Worm (Caenorhabditis elegans) whole organism, L4/young adult: ENCODE measurements around the gene F52G3.1.

Source experiments
- W03F9.2 ChIP-seq: fragments of 150-350 bp; optimal IDR thresholded peaks from 2 replicates; lab custom pipeline; 2014; ENCODE audit warnings: missing biosample characterization, missing genetic modification characterization
- dao-5 ChIP-seq: sonication (generic microtip); optimal IDR thresholded peaks from 2 replicates; lab custom pipeline; 2016; ENCODE audit warnings: missing genotype, missing genetic modification characterization, moderate library complexity, missing compliant biosample characterization
- him-1 ChIP-seq: sonication (generic microtip); optimal IDR thresholded peaks from 2 replicates; lab custom pipeline; 2016; ENCODE audit warnings: missing genotype, missing genetic modification reagents, missing genetic modification characterization, missing compliant biosample characterization

DNA sequence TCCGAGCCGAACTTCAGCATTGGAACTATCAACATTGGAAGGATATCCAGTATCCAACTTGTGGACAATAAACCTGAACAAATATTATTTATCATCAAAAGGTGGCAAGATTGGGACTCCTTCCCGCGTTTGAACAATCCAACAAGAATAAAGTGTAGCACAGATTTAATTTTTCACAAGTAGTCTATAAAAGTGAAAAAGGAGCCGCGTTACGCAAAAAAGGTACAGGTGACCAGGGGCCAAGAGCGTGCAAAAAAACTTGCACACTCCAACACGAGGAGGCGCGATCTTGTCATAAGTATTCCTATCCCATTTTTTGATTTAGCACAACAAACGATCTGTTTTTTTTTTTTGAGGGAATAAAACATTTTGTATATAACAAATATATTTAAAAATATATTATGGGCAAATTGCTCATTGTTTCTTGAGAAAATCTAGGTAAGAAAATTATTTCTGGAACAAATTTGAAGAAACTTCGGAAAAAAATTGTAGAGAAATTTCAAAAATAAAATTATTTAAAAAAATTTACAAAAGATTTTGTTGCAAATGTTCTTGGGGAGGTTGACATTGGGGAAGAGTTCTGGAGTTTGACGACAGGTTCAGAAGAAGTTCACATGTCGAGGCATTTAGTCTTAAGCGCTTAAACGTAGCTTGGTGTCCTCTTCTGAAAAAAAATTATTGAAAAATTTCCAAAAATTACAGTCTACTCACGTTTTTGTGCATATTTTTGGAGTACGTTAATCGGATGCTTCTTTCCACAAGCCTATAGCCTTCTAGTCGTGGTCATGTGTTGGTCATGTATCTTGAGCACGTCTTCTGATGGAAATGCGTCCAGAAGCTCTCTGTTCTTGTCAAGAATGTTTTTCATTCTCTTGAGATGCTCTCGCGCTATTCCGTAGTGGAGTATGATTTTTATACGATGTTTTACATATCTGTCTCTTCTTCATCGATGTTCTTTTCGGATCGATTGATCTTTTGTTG lies 19.4 kb upstream of the F52G3.1 start:
- peak; percentile 30 for TF ChIP-seq him-1 (tag; lab: Kevin White, UChicago)
- TF ChIP-seq W03F9.2 (tag; lab: Kevin White, UChicago), result no peak
- no peak for TF ChIP-seq dao-5 (tag; lab: Kevin White, UChicago)
